Fruit fly (Drosophila melanogaster): Measurements from ENCODE around the gene RhoGAP68F.

The RhoGAP68F gene

DNA sequence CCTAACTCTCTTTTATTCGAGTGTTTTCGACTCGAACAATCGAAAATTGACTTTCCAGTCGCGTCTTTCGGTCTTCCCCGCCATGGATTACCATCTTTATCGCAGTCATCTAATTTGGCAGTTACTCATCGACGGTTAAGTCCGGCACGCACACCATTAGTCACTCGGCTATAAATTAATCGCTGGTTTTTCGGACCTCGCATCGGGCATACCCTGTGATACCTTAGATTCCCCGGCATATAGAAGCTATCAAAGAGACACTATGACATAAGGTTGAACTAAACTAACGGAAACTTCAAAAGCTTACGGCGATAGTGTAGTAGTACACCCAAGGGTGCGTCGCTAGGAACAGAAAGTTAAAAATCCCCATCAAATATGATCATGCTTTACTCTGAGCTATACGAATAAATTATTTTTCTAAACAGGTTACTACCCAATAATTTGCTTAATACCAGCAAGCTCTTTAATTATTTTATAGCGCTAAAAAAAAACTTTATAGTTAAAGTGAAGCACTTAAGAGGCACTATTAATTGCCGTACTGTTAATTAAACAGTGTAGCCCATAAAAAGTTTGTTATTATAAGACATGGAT lies 40.3 kb downstream of the RhoGAP68F start (continued):
- TF ChIP-seq yki (optimal IDR thresholded peaks at IDR 0.05): no peak
- no peak for TF ChIP-seq Max (GFP tag; optimal IDR thresholded peaks at IDR 0.05)
- TF ChIP-seq fru (optimal IDR thresholded peaks at IDR 0.05): no peak
- TF ChIP-seq CG11085 (GFP tag; IDR thresholded peaks at IDR 0.05): no peak
- TF ChIP-seq CG2202 (tag; optimal IDR thresholded peaks at IDR 0.05): no peak
- no peak for TF ChIP-seq jigr1 (GFP tag; IDR thresholded peaks at IDR 0.05)
- no peak for TF ChIP-seq Sox102F (GFP tag; optimal IDR thresholded peaks at IDR 0.05)
- no peak for TF ChIP-seq CG5953 (GFP tag; IDR thresholded peaks at IDR 0.05)
- TF ChIP-seq Rfx (GFP tag; IDR thresholded peaks at IDR 0.05): peak; percentile 67
- TF ChIP-seq Hr51 (GFP tag; optimal IDR thresholded peaks at IDR 0.05): peak in 1 of 2 experiments; percentile 23
- no peak for TF ChIP-seq CG1024 (GFP tag; IDR thresholded peaks at IDR 0.05)
- no peak for TF ChIP-seq Hey (tag; optimal IDR thresholded peaks at IDR 0.05)
- TF ChIP-seq sima (GFP tag; optimal IDR thresholded peaks at IDR 0.05): no peak
- no peak for TF ChIP-seq trem (tag; optimal IDR thresholded peaks at IDR 0.05)
- TF ChIP-seq az2 (GFP tag; optimal IDR thresholded peaks at IDR 0.05): no peak
- TF ChIP-seq hbn (GFP tag; IDR thresholded peaks at IDR 0.05; ENCODE audit: partially characterized antibody): no peak
- TF ChIP-seq Pdp1 (GFP tag; optimal IDR thresholded peaks at IDR 0.05): peak in 1 of 2 experiments; percentile 83
- TF ChIP-seq sna (GFP tag; IDR thresholded peaks at IDR 0.05; ENCODE audit: partially characterized antibody): no peak
- no peak for TF ChIP-seq CG15601 (tag; optimal IDR thresholded peaks at IDR 0.05)
- no peak for TF ChIP-seq CG18619 (GFP tag; optimal IDR thresholded peaks at IDR 0.05)
- no peak for TF ChIP-seq CG10543 (GFP tag; optimal IDR thresholded peaks at IDR 0.05)
- no peak for TF ChIP-seq E2f1 (GFP tag; IDR thresholded peaks at IDR 0.05)
- TF ChIP-seq Kr (GFP tag; optimal IDR thresholded peaks at IDR 0.05): no peak
- TF ChIP-seq Gsc (GFP tag; IDR thresholded peaks at IDR 0.05): no peak
- TF ChIP-seq jing (GFP tag; optimal IDR thresholded peaks at IDR 0.05): no peak
- TF ChIP-seq Ssrp (tag; optimal IDR thresholded peaks at IDR 0.05): no peak
- TF ChIP-seq Mes4 (GFP tag; optimal IDR thresholded peaks at IDR 0.05): no peak
- TF ChIP-seq CG2875 (GFP tag; optimal IDR thresholded peaks at IDR 0.05): no peak
- no peak for TF ChIP-seq dimm (GFP tag; IDR thresholded peaks at IDR 0.05)

DNA sequence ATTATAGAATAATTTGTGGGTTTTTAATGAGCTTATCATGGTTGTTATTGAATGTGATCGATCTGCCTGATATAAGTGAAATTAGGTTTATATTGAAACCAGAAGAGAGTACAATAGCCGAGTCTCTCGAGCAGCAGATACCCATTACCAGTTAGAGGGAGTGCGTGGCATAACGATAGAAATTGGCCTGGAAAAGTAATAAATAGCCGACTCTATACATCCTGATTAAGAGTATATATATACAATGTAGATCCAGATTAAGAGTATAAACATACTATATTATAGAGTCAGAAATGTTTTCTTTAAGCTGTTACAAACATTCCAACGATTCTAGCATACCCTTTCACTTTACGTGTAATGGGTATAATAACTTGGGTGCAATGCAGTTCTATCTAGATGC lies 45.3 kb downstream of the RhoGAP68F start:
- peak; percentile 84 for TF ChIP-seq Ets65A (GFP tag)
- TF ChIP-seq pan (optimal IDR thresholded peaks at IDR 0.05): no peak
- TF ChIP-seq pan (GFP tag; optimal IDR thresholded peaks at IDR 0.05 in 1 of 2, IDR thresholded peaks at IDR 0.05 in 1 of 2): peak in 1 of 2 experiments; percentile 30
- peak; percentile 61 for TF ChIP-seq D19B (GFP tag; optimal IDR thresholded peaks at IDR 0.05)
- TF ChIP-seq sens (GFP tag): peak; percentile 32
- TF ChIP-seq row (GFP tag; IDR thresholded peaks at IDR 0.05): 0 out of 3 replicates have a peak, but pooled peaks have one; percentile 19
- no peak for TF ChIP-seq otp (GFP tag; IDR thresholded peaks at IDR 0.05)

DNA sequence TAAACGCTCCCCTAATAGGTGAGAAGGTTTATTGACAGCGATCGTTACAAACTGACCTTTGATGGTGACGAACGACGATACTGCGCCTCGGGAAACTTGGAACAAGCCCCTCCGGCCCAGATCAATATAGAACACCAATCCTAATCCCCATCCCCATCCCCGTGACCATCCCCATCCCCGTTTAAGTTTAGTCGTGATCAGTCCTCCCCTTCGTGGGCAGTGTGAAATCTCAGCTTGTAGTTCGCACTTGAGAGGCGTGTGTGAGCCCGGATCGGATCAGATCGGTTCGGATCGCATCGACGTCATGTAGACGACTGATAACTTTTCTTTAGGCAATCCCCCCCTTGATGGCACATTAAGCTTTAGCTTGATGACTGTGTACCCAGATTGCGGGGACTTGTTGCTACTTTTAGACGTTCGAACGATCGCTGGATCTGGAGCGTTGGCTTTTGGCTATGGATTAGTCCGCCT lies 45.9 kb downstream of the RhoGAP68F start, which contains the start of gene Miox:
Gene Miox, plus strand, starts transcription at position 421 of the 471 bp plus-strand sequence.
- TF ChIP-seq crol (GFP tag; IDR thresholded peaks at IDR 0.05): peak; percentile 16; the same call in 1 of the 2 replicates
- TF ChIP-seq Pdp1 (GFP tag; optimal IDR thresholded peaks at IDR 0.05): no peak
- no peak for TF ChIP-seq dan (GFP tag; IDR thresholded peaks at IDR 0.05)
- TF ChIP-seq br (optimal IDR thresholded peaks at IDR 0.05): no peak
- TF ChIP-seq CG10543 (GFP tag; optimal IDR thresholded peaks at IDR 0.05): peak; percentile 1
- peak; percentile 69 for TF ChIP-seq CG7987 (GFP tag; optimal IDR thresholded peaks at IDR 0.05)
- TF ChIP-seq CG34376 (GFP tag; optimal IDR thresholded peaks at IDR 0.05): peak; percentile 65
- TF ChIP-seq sug (tag; optimal IDR thresholded peaks at IDR 0.05): peak; percentile 75

Data from whole organism, embryonic.